Fruit fly (Drosophila melanogaster): ENCODE results near the gene CG43816.

DNA sequence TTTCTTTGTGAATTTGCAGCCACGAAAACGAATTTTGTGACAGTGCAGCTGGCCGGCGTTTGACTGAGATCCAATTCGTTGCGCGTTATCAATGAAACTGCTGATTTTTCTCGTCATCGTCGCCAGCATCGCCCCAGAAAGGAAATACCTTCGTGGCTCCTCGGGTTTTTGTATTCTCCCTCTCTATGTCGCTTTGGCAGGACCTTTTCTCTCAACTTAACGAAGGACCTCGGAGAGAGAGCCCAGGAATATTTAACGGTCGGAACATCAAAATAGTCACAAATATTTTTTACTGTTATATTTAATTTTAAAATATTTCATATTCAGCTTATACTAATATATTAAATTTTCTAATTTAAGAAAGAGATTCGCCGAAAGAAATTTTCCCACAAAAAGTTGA is 41.8 kb upstream of the CG43816 start, which contains the start of gene beat-Ib:
- TF ChIP-seq fru (GFP tag; optimal IDR thresholded peaks at IDR 0.05) (no peak), usp (GFP tag; optimal IDR thresholded peaks at IDR 0.05) (no peak), woc (GFP tag; optimal IDR thresholded peaks at IDR 0.05) (no peak), sage (GFP tag; optimal IDR thresholded peaks at IDR 0.05) (no peak), N (GFP tag; optimal IDR thresholded peaks at IDR 0.05) (no peak), Dfd (GFP tag; optimal IDR thresholded peaks at IDR 0.05) (no peak), pan (optimal IDR thresholded peaks at IDR 0.05) (no peak), CG9705 (GFP tag; optimal IDR thresholded peaks at IDR 0.05) (no peak), Abd-B (GFP tag; optimal IDR thresholded peaks at IDR 0.05) (no peak), dl (GFP tag; optimal IDR thresholded peaks at IDR 0.05; ENCODE audit: insufficient read depth in 1 of 2, partially characterized antibody in 2 of 2) (no peak), CG32264 (GFP tag; optimal IDR thresholded peaks at IDR 0.05) (no peak)
